Worm (Caenorhabditis elegans) whole organism, midembryonic: ENCODE results near the gene fut-1.

Source experiments
- T22C8.4 ChIP-seq: fragments of 200-800 bp; sonication (Bioruptor generic); IDR thresholded peaks from 2 replicates; pipeline ENCODE4 v1.3.6; 2022; ENCODE audit warnings: missing genetic modification characterization, missing compliant biosample characterization
- cog-1 ChIP-seq: sonication (generic microtip); optimal IDR thresholded peaks from 2 replicates; lab custom pipeline; 2016; ENCODE audit warnings: missing genetic modification characterization, missing compliant biosample characterization
- flt-1 ChIP-seq: fragments of 200-800 bp; sonication (Bioruptor generic); IDR thresholded peaks from 2 replicates; pipeline ENCODE4 v1.3.6; 2022; ENCODE audit warnings: missing genetic modification characterization, missing compliant biosample characterization
- klf-2 ChIP-seq: fragments of 200-800 bp; sonication (Bioruptor generic); conservative IDR thresholded peaks from 2 replicates; pipeline ENCODE4 v1.3.6; 2022; ENCODE audit warnings: missing genetic modification reagents, missing genetic modification characterization, missing compliant biosample characterization
- ztf-29 ChIP-seq: fragments of 200-800 bp; sonication (Bioruptor generic); IDR thresholded peaks from 2 replicates; pipeline ENCODE4 v1.3.6; 2022; ENCODE audit warnings: missing genetic modification reagents, missing genetic modification characterization, missing compliant biosample characterization

ce11 chrII:8766897-8767296 lies 7.5 kb upstream of the fut-1 start, which contains the start of gene pah-1:
- TF ChIP-seq ztf-29 (GFP tag; lab: Robert Waterston, UW) (no peak), klf-2 (GFP tag; lab: Robert Waterston, UW) (no peak), T22C8.4 (GFP tag; lab: Robert Waterston, UW) (no peak), flt-1 (GFP tag; lab: Robert Waterston, UW) (no peak), cog-1 (tag; lab: Kevin White, UChicago) (no peak)
